Fruit fly (Drosophila melanogaster) whole organism, embryonic: Measurements from ENCODE around the gene CG8420.
A peak's percentile ranks its signal among the peaks of the same experiment; 100 is the strongest.

Experiments used
- ATbp ChIP-seq: fragments of 200-800 bp; sonication (Bioruptor generic); optimal IDR thresholded peaks from 2 replicates; lab custom pipeline; 2017; ENCODE audit warnings: missing biosample characterization, mild to moderate bottlenecking, missing genetic modification characterization, missing genetic modification reagents
- Antp ChIP-seq: fragments of 200-800 bp; sonication (Bioruptor generic); optimal IDR thresholded peaks from 3 replicates; lab custom pipeline; 2016; ENCODE audit warnings: missing biosample characterization, missing genetic modification characterization
- CG10321 ChIP-seq: fragments of 200-800 bp; sonication (Bioruptor generic); IDR thresholded peaks from 2 replicates; pipeline ENCODE4 v1.3.6; 2022; ENCODE audit warnings: missing biosample characterization, missing genetic modification characterization
- CG10462 ChIP-seq: fragments of 200-800 bp; sonication (Bioruptor generic); optimal IDR thresholded peaks from 2 replicates; lab custom pipeline; 2016; ENCODE audit warnings: missing biosample characterization, missing genetic modification characterization
- CG11695 ChIP-seq: fragments of 200-800 bp; sonication (Bioruptor generic); IDR thresholded peaks from 3 replicates; pipeline ENCODE4 v1.3.6; 2022; ENCODE audit warnings: missing biosample characterization, missing genetic modification characterization
- CG13775 ChIP-seq: fragments of 200-800 bp; sonication (Bioruptor generic); optimal IDR thresholded peaks from 3 replicates; lab custom pipeline; 2017; ENCODE audit warnings: missing biosample characterization, mild to moderate bottlenecking, missing genetic modification characterization
- CG15269 ChIP-seq: fragments of 200-800 bp; sonication (Bioruptor generic); optimal IDR thresholded peaks from 2 replicates; lab custom pipeline; 2018; ENCODE audit warnings: missing biosample characterization, mild to moderate bottlenecking, missing genetic modification characterization, moderate library complexity
- CG15479 ChIP-seq: fragments of 200-800 bp; sonication (Bioruptor generic); optimal IDR thresholded peaks from 3 replicates; lab custom pipeline; 2019; ENCODE audit warnings: missing biosample characterization, mild to moderate bottlenecking, missing genetic modification characterization, moderate library complexity
- CG16779 ChIP-seq: fragments of 200-800 bp; sonication (Bioruptor generic); IDR thresholded peaks from 2 replicates; pipeline ENCODE4 v1.3.6; 2022; ENCODE audit warnings: missing biosample characterization, missing genetic modification characterization
- CG17359 ChIP-seq: fragments of 200-800 bp; sonication (Bioruptor generic); optimal IDR thresholded peaks from 3 replicates; lab custom pipeline; 2018; ENCODE audit warnings: missing biosample characterization, mild to moderate bottlenecking, missing genetic modification characterization, moderate library complexity
- CG2712 ChIP-seq: fragments of 200-800 bp; optimal IDR thresholded peaks from 3 replicates; lab custom pipeline; 2019; ENCODE audit warnings: missing biosample characterization, mild to moderate bottlenecking, missing genetic modification characterization, moderate library complexity
- CG32772 ChIP-seq: fragments of 200-800 bp; sonication (Bioruptor generic); IDR thresholded peaks from 2 replicates; pipeline ENCODE4 v1.3.6; 2022; ENCODE audit warnings: missing biosample characterization, missing genetic modification characterization
- CG3726 ChIP-seq: fragments of 200-800 bp; sonication (Bioruptor generic); IDR thresholded peaks from 3 replicates; pipeline ENCODE4, ENCODE4 v1.3.6; 2022; ENCODE audit warnings: missing biosample characterization, missing genetic modification characterization
- CG4617 ChIP-seq: fragments of 200-800 bp; sonication (Bioruptor generic); optimal IDR thresholded peaks from 3 replicates; lab custom pipeline; 2016; ENCODE audit warnings: missing biosample characterization, missing genetic modification characterization, borderline replicate concordance
- CG8944 ChIP-seq: fragments of 200-800 bp; sonication (Bioruptor generic); optimal IDR thresholded peaks from 3 replicates; lab custom pipeline; 2016; ENCODE audit warnings: missing biosample characterization, missing genetic modification characterization
- CoRest ChIP-seq: fragments of 200-800 bp; sonication (Bioruptor generic); optimal IDR thresholded peaks from 3 replicates; lab custom pipeline; 2018; ENCODE audit warnings: missing biosample characterization, mild to moderate bottlenecking, missing genetic modification characterization, moderate library complexity
- CrebB ChIP-seq: fragments of 200-800 bp; sonication (Bioruptor generic); optimal IDR thresholded peaks from 3 replicates; lab custom pipeline; 2018; ENCODE audit warnings: missing biosample characterization, mild to moderate bottlenecking, missing genetic modification characterization
- D19B ChIP-seq: fragments of 200-800 bp; sonication (Bioruptor generic); optimal IDR thresholded peaks from 2 replicates; lab custom pipeline; 2017; ENCODE audit warnings: missing biosample characterization, mild to moderate bottlenecking, missing genetic modification characterization
- Dip2 ChIP-seq: fragments of 200-800 bp; sonication (Bioruptor generic); IDR thresholded peaks from 2 replicates; pipeline ENCODE4 v1.3.6; 2022; ENCODE audit warnings: missing biosample characterization, missing genetic modification characterization
- HLH54F ChIP-seq: fragments of 200-800 bp; sonication (Bioruptor generic); optimal IDR thresholded peaks from 3 replicates; lab custom pipeline; 2016; ENCODE audit warnings: missing biosample characterization, missing genetic modification characterization
- Hand ChIP-seq: fragments of 200-800 bp; sonication (Bioruptor generic); optimal IDR thresholded peaks from 2 replicates; lab custom pipeline; 2017; ENCODE audit warnings: mild to moderate bottlenecking, missing biosample characterization, missing genetic modification reagents, missing genetic modification characterization
- HmgD ChIP-seq: fragments of 200-800 bp; sonication (Bioruptor generic); optimal IDR thresholded peaks from 3 replicates; lab custom pipeline; 2016; ENCODE audit warnings: missing biosample characterization, missing genetic modification characterization
- Hmr ChIP-seq: fragments of 200-800 bp; sonication (Bioruptor generic); optimal IDR thresholded peaks from 3 replicates; lab custom pipeline; 2017; ENCODE audit warnings: mild to moderate bottlenecking, missing biosample characterization, missing genetic modification reagents, missing genetic modification characterization
- Jarid2 ChIP-seq: fragments of 200-800 bp; sonication (Bioruptor generic); optimal IDR thresholded peaks from 3 replicates; lab custom pipeline; 2017; ENCODE audit warnings: mild to moderate bottlenecking, missing biosample characterization, missing genetic modification reagents, missing genetic modification characterization
- MBD-R2 ChIP-seq: fragments of 200-800 bp; sonication (Bioruptor generic); IDR thresholded peaks from 2 replicates; pipeline ENCODE4 v1.3.6; 2022; ENCODE audit warnings: missing biosample characterization, missing genetic modification characterization
- Mes4 ChIP-seq: fragments of 200-800 bp; sonication (Bioruptor generic); optimal IDR thresholded peaks from 2 replicates; lab custom pipeline; 2016; ENCODE audit warnings: missing biosample characterization, missing genetic modification characterization
- NfI ChIP-seq: fragments of 200-800 bp; sonication (Bioruptor generic); optimal IDR thresholded peaks from 3 replicates; lab custom pipeline; 2018; ENCODE audit warnings: missing biosample characterization, mild to moderate bottlenecking, missing genetic modification characterization, moderate library complexity
- PHDP ChIP-seq: fragments of 200-800 bp; sonication (Bioruptor generic); optimal IDR thresholded peaks from 3 replicates; lab custom pipeline; 2018; ENCODE audit warnings: missing biosample characterization, mild to moderate bottlenecking, missing genetic modification characterization, moderate library complexity
- Scr ChIP-seq: fragments of 200-800 bp; sonication (Bioruptor generic); IDR thresholded peaks from 2 replicates; pipeline ENCODE4 v1.3.6; 2022; ENCODE audit warnings: missing biosample characterization, missing genetic modification characterization; ENCODE audit not compliant: partially characterized antibody
- Sin3A ChIP-seq: fragments of >200 bp; optimal IDR thresholded peaks from 2 replicates; lab custom pipeline; 2018
- ab ChIP-seq: fragments of 200-800 bp; sonication (Bioruptor generic); optimal IDR thresholded peaks from 2 replicates; lab custom pipeline; 2016; ENCODE audit warnings: missing biosample characterization, missing genetic modification characterization
- cg ChIP-seq: fragments of 200-800 bp; sonication (Bioruptor generic); optimal IDR thresholded peaks from 3 replicates; lab custom pipeline; 2019; ENCODE audit warnings: missing biosample characterization, mild to moderate bottlenecking, missing genetic modification characterization, moderate library complexity
- dimm ChIP-seq: fragments of 200-800 bp; sonication (Bioruptor generic); IDR thresholded peaks from 2 replicates; pipeline ENCODE4 v1.3.6; 2022; ENCODE audit warnings: missing biosample characterization, missing genetic modification characterization
- dpn ChIP-seq, 2 experiments: fragments of 200-800 bp; sonication (Bioruptor generic); optimal IDR thresholded peaks; 3 replicates each; lab custom pipeline; 2016; ENCODE audit warnings: missing biosample characterization in 2 of 2, missing genetic modification characterization in 2 of 2
- emc ChIP-seq: fragments of 200-800 bp; sonication (Bioruptor generic); optimal IDR thresholded peaks from 2 replicates; lab custom pipeline; 2016; ENCODE audit warnings: missing biosample characterization, missing genetic modification characterization
- eve ChIP-seq, 2 experiments: fragments of >200 bp; optimal IDR thresholded peaks; 2 replicates each; lab custom pipeline; 2017; ENCODE audit warnings: missing biosample characterization in 2 of 2, missing genetic modification characterization in 2 of 2
- gsb ChIP-seq: fragments of 200-800 bp; sonication (Bioruptor generic); IDR thresholded peaks from 2 replicates; pipeline ENCODE4 v1.3.6; 2022; ENCODE audit warnings: missing biosample characterization, missing genetic modification characterization
- ham ChIP-seq: fragments of 200-800 bp; sonication (Bioruptor generic); IDR thresholded peaks from 2 replicates; pipeline ENCODE4 v1.3.6; 2022; ENCODE audit warnings: missing biosample characterization, missing genetic modification characterization
- hth ChIP-seq: fragments of >200 bp; optimal IDR thresholded peaks from 2 replicates; lab custom pipeline; 2017; ENCODE audit warnings: inconsistent platforms
- klu ChIP-seq: fragments of 200-800 bp; sonication (Bioruptor generic); IDR thresholded peaks from 2 replicates; pipeline ENCODE4 v1.3.6; 2022; ENCODE audit warnings: missing biosample characterization, missing genetic modification characterization
- lov ChIP-seq, 2 experiments: fragments of 200-800 bp in 1 of 2; fragments of >200 bp in 1 of 2; sonication (Bioruptor generic) in 1 of 2; IDR thresholded peaks in 1 of 2; optimal IDR thresholded peaks in 1 of 2; 2 replicates in 1 of 2; 3 replicates in 1 of 2; pipeline versions ENCODE4 v1.3.6 to Lab custom; 2017 to 2022; ENCODE audit warnings: missing biosample characterization in 1 of 2, missing genetic modification characterization in 1 of 2
- nom ChIP-seq: fragments of 200-800 bp; sonication (Bioruptor generic); optimal IDR thresholded peaks from 2 replicates; lab custom pipeline; 2017; ENCODE audit warnings: missing biosample characterization, missing genetic modification characterization, mild to moderate bottlenecking, moderate library complexity, missing genetic modification reagents
- pros ChIP-seq: fragments of 200-800 bp; sonication (Bioruptor generic); optimal IDR thresholded peaks from 3 replicates; lab custom pipeline; 2019; ENCODE audit warnings: missing biosample characterization, mild to moderate bottlenecking, missing genetic modification characterization, moderate library complexity
- sc ChIP-seq, 3 experiments: fragments of >200 bp in 2 of 3; fragments of 200-800 bp in 1 of 3; sonication (Bioruptor generic) in 1 of 3; optimal IDR thresholded peaks; 2 replicates in 2 of 3; 3 replicates in 1 of 3; lab custom pipeline; 2017; ENCODE audit warnings: mild to moderate bottlenecking in 1 of 3, missing biosample characterization in 1 of 3, missing genetic modification characterization in 1 of 3, missing genetic modification reagents in 1 of 3
- slou ChIP-seq: fragments of 200-800 bp; sonication (Bioruptor generic); optimal IDR thresholded peaks from 3 replicates; lab custom pipeline; 2016; ENCODE audit warnings: missing biosample characterization, missing genetic modification characterization
- sr ChIP-seq: fragments of 200-800 bp; sonication (Bioruptor generic); IDR thresholded peaks from 3 replicates; pipeline ENCODE4 v1.3.6; 2022; ENCODE audit warnings: missing biosample characterization, missing genetic modification characterization
- sug ChIP-seq: fragments of 200-800 bp; optimal IDR thresholded peaks from 2 replicates; lab custom pipeline; 2019; ENCODE audit warnings: missing biosample characterization, mild to moderate bottlenecking, missing genetic modification characterization, moderate library complexity
- toy ChIP-seq: fragments of 200-800 bp; sonication (Bioruptor generic); IDR thresholded peaks from 2 replicates; pipeline ENCODE4 v1.3.6; 2022; ENCODE audit warnings: missing biosample characterization, missing genetic modification characterization
- unc-4 ChIP-seq: fragments of 200-800 bp; sonication (Bioruptor generic); IDR thresholded peaks from 2 replicates; pipeline ENCODE4 v1.3.6; 2022; ENCODE audit warnings: missing biosample characterization, missing genetic modification characterization; ENCODE audit not compliant: partially characterized antibody
- wdn ChIP-seq: fragments of 200-800 bp; sonication (Bioruptor generic); IDR thresholded peaks from 2 replicates; pipeline ENCODE4 v1.3.6; 2022; ENCODE audit warnings: missing biosample characterization, missing genetic modification characterization

The CG8420 gene

dm6 chr3R:9260421-9260973, 14.0 kb downstream of the CG8420 start, which contains the start of gene ATP6AP2 (continued):
- TF ChIP-seq PHDP (peak; percentile 65), Mes4 (no peak), Jarid2 (no peak), CG3726 (GFP tag; lab: Robert Waterston, UW) (no peak), cg (no peak), Dip2 (GFP tag; lab: Robert Waterston, UW) (no peak), CG32772 (GFP tag; lab: Robert Waterston, UW) (0 out of 2 replicates have a peak, but pooled peaks have one; percentile 20), CG13775 (GFP tag; lab: Kevin White, UChicago) (peak; percentile 29), CG10462 (GFP tag; lab: Kevin White, UChicago) (no peak), D19B (GFP tag; lab: Kevin White, UChicago) (no peak), Hmr (GFP tag; lab: Kevin White, UChicago) (peak; percentile 71), NfI (peak; percentile 70), CG4617 (GFP tag; lab: Kevin White, UChicago) (peak; percentile 68), MBD-R2 (GFP tag; lab: Robert Waterston, UW) (peak; percentile 87), HmgD (GFP tag; lab: Kevin White, UChicago) (no peak), ab (GFP tag; lab: Kevin White, UChicago) (no peak), nom (GFP tag; lab: Kevin White, UChicago) (peak; percentile 17), emc (GFP tag; lab: Kevin White, UChicago) (no peak), wdn (GFP tag; lab: Robert Waterston, UW) (no peak), CG16779 (GFP tag; lab: Robert Waterston, UW) (no peak), CG11695 (no peak), klu (no peak), CG17359 (tag; lab: Kevin White, UChicago) (peak; percentile 65), dimm (GFP tag; lab: Robert Waterston, UW) (no peak), eve (GFP tag; optimal IDR thresholded peaks at IDR 0.05; lab: Kevin White, UChicago) (no peak), CG15479 (GFP tag; lab: Kevin White, UChicago) (no peak), CoRest (peak; percentile 67), HLH54F (peak; percentile 25), unc-4 (GFP tag; lab: Robert Waterston, UW) (peak; percentile 78), Sin3A (lab: Kevin White, UChicago) (no peak), CrebB (tag; lab: Kevin White, UChicago) (no peak), CG8944 (no peak), slou (GFP tag; lab: Kevin White, UChicago) (peak; percentile 12), hth (lab: Kevin White, UChicago) (no peak), lov (optimal IDR thresholded peaks at IDR 0.05; lab: Kevin White, UChicago) (no peak), lov (GFP tag; IDR thresholded peaks at IDR 0.05; lab: Robert Waterston, UW) (no peak), pros (GFP tag; lab: Kevin White, UChicago) (no peak), Hand (GFP tag; lab: Kevin White, UChicago) (no peak), ham (no peak), gsb (no peak), Antp (GFP tag; lab: Kevin White, UChicago) (no peak), CG2712 (tag; lab: Kevin White, UChicago) (peak; percentile 79), toy (GFP tag; lab: Robert Waterston, UW) (no peak), sr (GFP tag; lab: Robert Waterston, UW) (no peak), sc (optimal IDR thresholded peaks at IDR 0.05; lab: Kevin White, UChicago) (no peak), sc (GFP tag; optimal IDR thresholded peaks at IDR 0.05; lab: Kevin White, UChicago) (no peak), dpn (GFP tag; optimal IDR thresholded peaks at IDR 0.05; lab: Kevin White, UChicago) (peak; percentile 33 to 69), sug (tag; lab: Kevin White, UChicago) (peak; percentile 80), ATbp (GFP tag; lab: Kevin White, UChicago) (no peak), Scr (peak; percentile 79), CG15269 (no peak), CG10321 (GFP tag; lab: Robert Waterston, UW) (no peak)
